Fruit fly (Drosophila melanogaster): ENCODE data around the gene Dtg.

The Dtg gene

DNA sequence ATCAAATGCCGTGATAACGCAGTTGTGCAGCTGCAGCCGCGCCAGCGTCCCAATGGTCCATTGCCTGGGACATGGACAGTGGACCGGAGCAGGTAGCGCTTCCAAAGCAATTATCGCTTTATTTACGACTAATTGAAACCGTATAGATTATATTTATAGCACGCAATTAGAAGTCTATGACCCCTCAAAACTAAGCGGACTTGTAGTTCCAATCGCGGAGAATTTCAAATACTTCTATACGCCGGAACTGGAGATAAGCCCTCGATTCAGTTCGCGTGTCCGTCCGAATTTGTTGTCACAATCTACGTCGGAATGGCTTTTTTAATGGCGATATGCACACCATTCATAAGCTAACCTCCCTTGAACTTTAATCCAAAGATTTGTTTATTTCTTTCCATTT lies 37.4 kb downstream of the Dtg start:
- TF ChIP-seq Hr96 (GFP tag; optimal IDR thresholded peaks at IDR 0.05) (no peak), CG11617 (GFP tag; optimal IDR thresholded peaks at IDR 0.05) (no peak), cnc (optimal IDR thresholded peaks at IDR 0.05) (no peak), ovo (GFP tag; optimal IDR thresholded peaks at IDR 0.05) (no peak), Mnt (GFP tag; optimal IDR thresholded peaks at IDR 0.05) (no peak), cic (GFP tag; optimal IDR thresholded peaks at IDR 0.05) (no peak), Clk (GFP tag; optimal IDR thresholded peaks at IDR 0.05) (no peak), tj (GFP tag; optimal IDR thresholded peaks at IDR 0.05) (no peak), CG1620 (GFP tag; optimal IDR thresholded peaks at IDR 0.05) (no peak), toe (GFP tag; optimal IDR thresholded peaks at IDR 0.05) (no peak), kay (GFP tag; ENCODE audit: borderline replicate concordance) (no peak), pad (GFP tag; optimal IDR thresholded peaks at IDR 0.05) (no peak), CG7101 (tag; optimal IDR thresholded peaks at IDR 0.05) (peak; percentile 36), CG33017 (tag; optimal IDR thresholded peaks at IDR 0.05) (no peak), CG7045 (GFP tag; optimal IDR thresholded peaks at IDR 0.05) (peak; percentile 20), Crg-1 (GFP tag; optimal IDR thresholded peaks at IDR 0.05) (no peak), CG12768 (GFP tag; optimal IDR thresholded peaks at IDR 0.05) (no peak), CG5204 (GFP tag; optimal IDR thresholded peaks at IDR 0.05) (no peak), bab1 (GFP tag; optimal IDR thresholded peaks at IDR 0.05) (no peak), CG14711 (tag; optimal IDR thresholded peaks at IDR 0.05) (peak; percentile 15)

dm6 chr3R:12688116-12688515 lies 40.3 kb downstream of the Dtg start:
- TF ChIP-seq CG7045 (GFP tag; optimal IDR thresholded peaks at IDR 0.05), result peak; percentile 44
- no peak for TF ChIP-seq Mnt (GFP tag; optimal IDR thresholded peaks at IDR 0.05)
- no peak for TF ChIP-seq Clk (GFP tag; optimal IDR thresholded peaks at IDR 0.05)
- no peak for TF ChIP-seq ovo (GFP tag; optimal IDR thresholded peaks at IDR 0.05)
- TF ChIP-seq cnc (optimal IDR thresholded peaks at IDR 0.05), result no peak
- peak; percentile 17 for TF ChIP-seq pad (GFP tag; optimal IDR thresholded peaks at IDR 0.05)
- no peak for TF ChIP-seq CG5204 (GFP tag; optimal IDR thresholded peaks at IDR 0.05)
- peak; percentile 6 for TF ChIP-seq CG14711 (tag; optimal IDR thresholded peaks at IDR 0.05)
- TF ChIP-seq bab1 (GFP tag; optimal IDR thresholded peaks at IDR 0.05), result no peak
- peak; percentile 5 for TF ChIP-seq Crg-1 (GFP tag; optimal IDR thresholded peaks at IDR 0.05)
- no peak for TF ChIP-seq Hr96 (GFP tag; optimal IDR thresholded peaks at IDR 0.05)
- TF ChIP-seq toe (GFP tag; optimal IDR thresholded peaks at IDR 0.05), result no peak
- TF ChIP-seq cic (GFP tag; optimal IDR thresholded peaks at IDR 0.05), result peak; percentile 22
- peak; percentile 54 for TF ChIP-seq CG12768 (GFP tag; optimal IDR thresholded peaks at IDR 0.05)
- no peak for TF ChIP-seq CG11617 (GFP tag; optimal IDR thresholded peaks at IDR 0.05)
- peak; percentile 10 for TF ChIP-seq CG33017 (tag; optimal IDR thresholded peaks at IDR 0.05)
- no peak for TF ChIP-seq CG1620 (GFP tag; optimal IDR thresholded peaks at IDR 0.05)
- TF ChIP-seq kay (GFP tag; ENCODE audit: borderline replicate concordance), result no peak
- peak; percentile 41 for TF ChIP-seq CG7101 (tag; optimal IDR thresholded peaks at IDR 0.05)
- TF ChIP-seq tj (GFP tag; optimal IDR thresholded peaks at IDR 0.05), result no peak

DNA sequence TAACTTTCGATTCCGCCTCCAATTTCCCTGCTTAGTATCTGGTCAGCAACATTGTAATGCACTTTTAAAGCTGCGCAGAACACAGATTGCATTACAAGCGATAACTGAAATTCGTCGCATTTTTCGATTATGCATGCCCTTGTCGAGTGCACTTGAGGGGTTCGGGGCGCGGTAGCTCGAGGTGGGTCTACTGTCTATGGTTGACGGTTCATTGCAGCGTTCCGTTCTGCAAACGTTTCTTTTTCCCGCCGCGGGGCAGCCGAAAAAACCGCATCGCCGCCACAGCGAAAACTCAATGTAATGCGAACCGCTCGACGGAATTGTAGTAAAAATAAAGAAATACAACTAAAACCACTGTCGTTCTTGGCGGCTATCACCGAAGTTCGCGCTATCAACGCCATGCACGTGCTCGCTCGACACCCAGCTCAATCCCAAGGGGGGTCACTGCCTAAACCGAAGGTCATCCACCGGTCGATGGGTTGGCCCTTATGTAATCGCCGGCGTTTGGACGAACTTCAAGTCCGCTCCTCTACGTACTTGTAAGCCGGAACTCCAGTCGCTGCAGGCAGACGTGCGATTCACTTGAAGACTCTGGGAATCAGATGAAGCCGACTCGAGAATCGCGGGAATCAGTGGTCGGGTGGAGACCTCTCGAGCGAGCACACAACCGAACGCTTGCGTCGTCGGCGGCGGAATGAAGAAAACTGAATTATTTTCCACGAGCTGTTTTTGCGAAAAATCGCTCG lies 41.0 kb downstream of the Dtg start, which contains the start of gene kar:
kar (minus strand) TSS at position 696 of the 746 bp plus-strand sequence.
- TF ChIP-seq tj (GFP tag; optimal IDR thresholded peaks at IDR 0.05), result peak; percentile 100
- TF ChIP-seq kay (GFP tag; ENCODE audit: borderline replicate concordance), result no peak
- no peak for TF ChIP-seq Crg-1 (GFP tag; optimal IDR thresholded peaks at IDR 0.05)
- peak; percentile 15 for TF ChIP-seq CG33017 (tag; optimal IDR thresholded peaks at IDR 0.05)
- TF ChIP-seq CG7045 (GFP tag; optimal IDR thresholded peaks at IDR 0.05), result no peak
- TF ChIP-seq ovo (GFP tag; optimal IDR thresholded peaks at IDR 0.05), result no peak
- TF ChIP-seq cic (GFP tag; optimal IDR thresholded peaks at IDR 0.05), result peak; percentile 3
- peak; percentile 88 for TF ChIP-seq Mnt (GFP tag; optimal IDR thresholded peaks at IDR 0.05)

dm6 chr3R:12691422-12692101 lies 43.7 kb downstream of the Dtg start, which contains the start of gene Arp1:
TSS of gene Arp1 (plus strand) at chr3R:12691743.
- peak; percentile 4 for TF ChIP-seq bab1 (GFP tag; optimal IDR thresholded peaks at IDR 0.05)
- no peak for TF ChIP-seq Mnt (GFP tag; optimal IDR thresholded peaks at IDR 0.05)

- no peak for TF ChIP-seq cnc (optimal IDR thresholded peaks at IDR 0.05)
- no peak for TF ChIP-seq CG33017 (tag; optimal IDR thresholded peaks at IDR 0.05)
- no peak for TF ChIP-seq Hr96 (GFP tag; optimal IDR thresholded peaks at IDR 0.05)
- no peak for TF ChIP-seq tj (GFP tag; optimal IDR thresholded peaks at IDR 0.05)
- TF ChIP-seq Clk (GFP tag; optimal IDR thresholded peaks at IDR 0.05), result no peak
- TF ChIP-seq CG11617 (GFP tag; optimal IDR thresholded peaks at IDR 0.05), result no peak
Observed at dm6 chr3R:12692497-12692896, 44.6 kb downstream of the Dtg start, which contains the start of gene CG31347. TSS of gene CG31347 (minus strand) at chr3R:12692597.

DNA sequence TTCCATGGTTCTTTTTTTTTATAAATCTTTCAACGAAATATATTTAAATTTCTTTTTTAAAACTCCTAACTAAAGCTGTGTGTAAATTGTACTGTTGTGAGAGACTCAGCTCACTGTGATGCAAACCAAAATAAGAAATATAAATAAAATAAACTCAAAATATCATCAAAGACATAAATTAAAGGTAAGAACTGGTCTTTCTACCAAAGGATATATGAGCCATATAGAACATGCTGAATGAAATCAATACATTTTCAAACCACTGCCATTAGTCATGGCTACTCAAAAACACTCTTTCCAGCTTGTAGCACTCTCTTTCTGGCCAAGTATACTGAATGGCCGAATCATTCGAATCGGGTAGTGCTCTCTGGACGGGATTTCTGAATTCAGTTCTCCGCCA lies 46.9 kb downstream of the Dtg start, which contains the start of the genes CG14391 and NijC:
CG14391 (minus strand) TSS at position 101 of the 400 bp plus-strand sequence.
NijC (plus strand) TSS at position 388 of the 400 bp plus-strand sequence.
- TF ChIP-seq CG5204 (GFP tag; optimal IDR thresholded peaks at IDR 0.05) (no peak), kay (GFP tag; ENCODE audit: borderline replicate concordance) (peak; percentile 79), pad (GFP tag; optimal IDR thresholded peaks at IDR 0.05) (no peak), cnc (optimal IDR thresholded peaks at IDR 0.05) (no peak), tj (GFP tag; optimal IDR thresholded peaks at IDR 0.05) (no peak)
